Worm (Caenorhabditis elegans): Measurements from ENCODE around the gene C06C3.7.

C06C3.7 gene

ce11 chrII:9369394-9369793 is 15.9 kb upstream of the C06C3.7 start:
- no peak for TF ChIP-seq mel-28 (tag; optimal IDR thresholded peaks at IDR 0.05; ENCODE audit: borderline replicate concordance)
- TF ChIP-seq die-1 (tag; optimal IDR thresholded peaks at IDR 0.05), result no peak
- no peak for TF ChIP-seq aptf-2 (GFP tag; conservative IDR thresholded peaks at IDR 0.05)
- TF ChIP-seq K11D2.4 (GFP tag; IDR thresholded peaks at IDR 0.05), result no peak
- TF ChIP-seq ceh-91 (GFP tag; IDR thresholded peaks at IDR 0.05), result no peak
- no peak for TF ChIP-seq sdz-38 (tag; optimal IDR thresholded peaks at IDR 0.05)
- no peak for TF ChIP-seq unc-130 (GFP tag; optimal IDR thresholded peaks at IDR 0.05)
- no peak for TF ChIP-seq F57C9.4 (tag; optimal IDR thresholded peaks at IDR 0.05)
- no peak for TF ChIP-seq C17E4.6 (GFP tag; IDR thresholded peaks at IDR 0.05)
- TF ChIP-seq Y79H2A.3 (GFP tag; conservative IDR thresholded peaks at IDR 0.05), result no peak
- no peak for TF ChIP-seq tbp1 (GFP tag; optimal IDR thresholded peaks at IDR 0.05)
- no peak for TF ChIP-seq nfya-1 (tag; optimal IDR thresholded peaks at IDR 0.05; ENCODE audit: borderline replicate concordance, insufficient read depth)

DNA sequence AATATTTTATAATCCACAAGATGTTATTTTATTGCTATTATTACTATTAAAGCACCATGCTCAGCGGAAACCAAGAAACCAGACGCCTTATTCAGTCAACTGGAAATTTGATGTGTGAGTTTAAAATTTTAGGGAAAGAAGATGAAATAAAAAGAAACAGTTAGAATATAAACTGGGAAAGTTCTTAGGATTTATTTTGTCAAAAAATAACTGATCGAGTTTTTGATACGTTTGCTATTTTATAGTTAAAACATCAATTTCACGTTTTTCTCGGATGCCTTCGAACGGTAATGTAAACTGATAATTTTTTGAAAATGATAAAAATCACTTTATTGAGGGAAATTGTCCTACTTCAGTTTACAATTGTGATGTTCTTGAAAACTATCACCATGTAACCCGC is 12.9 kb upstream of the C06C3.7 start, which contains the start of gene C06C3.3:
Gene C06C3.3, minus strand, starts transcription at position 101 of the 400 bp plus-strand sequence.
- TF ChIP-seq F52B5.7 (tag; optimal IDR thresholded peaks at IDR 0.05), result no peak
- no peak for TF ChIP-seq chd-7 (tag; optimal IDR thresholded peaks at IDR 0.05)
- TF ChIP-seq unc-62 (GFP tag; optimal IDR thresholded peaks at IDR 0.05), result no peak
- no peak for TF ChIP-seq madf-8 (GFP tag; conservative IDR thresholded peaks at IDR 0.05)
- TF ChIP-seq F55B11.4 (tag; optimal IDR thresholded peaks at IDR 0.05; ENCODE audit: borderline replicate concordance, insufficient read depth), result no peak
- TF ChIP-seq sdz-38 (tag; optimal IDR thresholded peaks at IDR 0.05), result no peak
- no peak for TF ChIP-seq hmg-20 (GFP tag; IDR thresholded peaks at IDR 0.05)
- TF ChIP-seq nhr-80 (tag; optimal IDR thresholded peaks at IDR 0.05), result no peak
- TF ChIP-seq sea-2 (GFP tag; IDR thresholded peaks at IDR 0.05), result no peak
- no peak for TF ChIP-seq dox-1 (GFP tag; IDR thresholded peaks at IDR 0.05)
- TF ChIP-seq hsf-1 (GFP tag; IDR thresholded peaks at IDR 0.05), result no peak
- TF ChIP-seq aptf-3 (GFP tag; IDR thresholded peaks at IDR 0.05), result no peak
- no peak for TF ChIP-seq madf-3 (GFP tag; IDR thresholded peaks at IDR 0.05)
- TF ChIP-seq mel-28 (tag; optimal IDR thresholded peaks at IDR 0.05; ENCODE audit: borderline replicate concordance), result no peak
- TF ChIP-seq C06A6.2 (GFP tag; conservative IDR thresholded peaks at IDR 0.05), result no peak
- TF ChIP-seq nhr-179 (tag; optimal IDR thresholded peaks at IDR 0.05), result no peak
- TF ChIP-seq ceh-58 (GFP tag; IDR thresholded peaks at IDR 0.05), result no peak
- TF ChIP-seq cebp-1 (GFP tag; IDR thresholded peaks at IDR 0.05), result no peak
- no peak for TF ChIP-seq cebp-1 (tag; optimal IDR thresholded peaks at IDR 0.05)
- no peak for TF ChIP-seq nhr-120 (GFP tag; IDR thresholded peaks at IDR 0.05)
- TF ChIP-seq F22D6.2 (tag; optimal IDR thresholded peaks at IDR 0.05), result no peak

DNA sequence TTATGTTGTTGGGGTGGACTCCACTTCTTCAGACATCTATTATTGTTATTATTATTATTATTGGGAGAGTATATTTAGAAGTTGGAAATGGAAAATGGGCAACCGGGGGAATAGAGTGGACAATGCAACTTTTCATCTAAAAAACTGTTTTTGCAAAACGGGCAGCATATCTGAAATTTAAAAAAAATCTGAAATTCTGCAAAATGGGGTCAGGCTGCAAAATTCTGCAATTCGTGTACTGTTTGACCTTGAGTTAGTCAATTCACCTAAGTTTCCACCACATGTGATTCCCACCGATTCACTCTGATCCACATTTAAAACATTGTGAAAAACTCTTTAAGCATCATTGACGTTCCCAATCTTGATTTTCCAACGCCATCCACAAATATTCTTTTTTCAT is 12.3 kb upstream of the C06C3.7 start, which contains the start of gene C06C3.4:
Gene C06C3.4, plus strand, starts transcription at position 301 of the 400 bp plus-strand sequence.
- no peak for TF ChIP-seq B0019.2 (GFP tag; conservative IDR thresholded peaks at IDR 0.05)
- TF ChIP-seq tlf-1 (GFP tag; optimal IDR thresholded peaks at IDR 0.05), result no peak
- TF ChIP-seq snpc-1.1 (tag; optimal IDR thresholded peaks at IDR 0.05; ENCODE audit: insufficient read depth), result no peak
- no peak for TF ChIP-seq lin-54 (GFP tag; optimal IDR thresholded peaks at IDR 0.05)
- TF ChIP-seq ceh-79 (tag; optimal IDR thresholded peaks at IDR 0.05), result no peak
- no peak for TF ChIP-seq lsy-27 (tag; optimal IDR thresholded peaks at IDR 0.05; ENCODE audit: borderline replicate concordance, insufficient read depth)
- TF ChIP-seq F37B4.10 (GFP tag; IDR thresholded peaks at IDR 0.05), result no peak
- TF ChIP-seq rec-8 (tag; optimal IDR thresholded peaks at IDR 0.05), result no peak
